Fruit fly (Drosophila melanogaster) whole organism, embryonic: ENCODE data around the gene isoQC.

ENCODE experiments used
- CG10431 ChIP-seq: fragments of 200-800 bp; sonication (Bioruptor generic); optimal IDR thresholded peaks from 3 replicates; lab custom pipeline; 2018; ENCODE audit warnings: missing biosample characterization, mild to moderate bottlenecking, missing genetic modification characterization
- CG10462 ChIP-seq: fragments of 200-800 bp; sonication (Bioruptor generic); optimal IDR thresholded peaks from 2 replicates; lab custom pipeline; 2016; ENCODE audit warnings: missing biosample characterization, missing genetic modification characterization
- CG10543 ChIP-seq: fragments of 200-800 bp; sonication (Bioruptor generic); optimal IDR thresholded peaks from 3 replicates; lab custom pipeline; 2017; ENCODE audit warnings: missing biosample characterization, mild to moderate bottlenecking, missing genetic modification characterization, moderate library complexity
- CG12155 ChIP-seq: fragments of 200-800 bp; sonication (Bioruptor generic); optimal IDR thresholded peaks from 3 replicates; lab custom pipeline; 2016; ENCODE audit warnings: missing biosample characterization, missing genetic modification characterization
- CG12236 ChIP-seq: fragments of 200-800 bp; sonication (Bioruptor generic); optimal IDR thresholded peaks from 2 replicates; lab custom pipeline; 2016; ENCODE audit warnings: missing biosample characterization, missing genetic modification characterization
- CG14667 ChIP-seq: fragments of 200-800 bp; sonication (Bioruptor generic); IDR thresholded peaks from 2 replicates; pipeline ENCODE4 v1.3.6; 2022; ENCODE audit warnings: missing biosample characterization, missing genetic modification characterization
- CG1603 ChIP-seq: fragments of 200-800 bp; sonication (Bioruptor generic); optimal IDR thresholded peaks from 2 replicates; lab custom pipeline; 2019; ENCODE audit warnings: missing biosample characterization, mild to moderate bottlenecking, missing genetic modification characterization, moderate library complexity
- CG1647 ChIP-seq: fragments of 200-800 bp; sonication (Bioruptor generic); optimal IDR thresholded peaks from 3 replicates; lab custom pipeline; 2016; ENCODE audit warnings: missing biosample characterization, missing genetic modification characterization
- CG17385 ChIP-seq: fragments of 200-800 bp; sonication (Bioruptor generic); optimal IDR thresholded peaks from 3 replicates; lab custom pipeline; 2018; ENCODE audit warnings: missing biosample characterization, mild to moderate bottlenecking, missing genetic modification characterization
- CG18262 ChIP-seq: fragments of 200-800 bp; optimal IDR thresholded peaks from 3 replicates; lab custom pipeline; 2019; ENCODE audit warnings: missing biosample characterization, mild to moderate bottlenecking, missing genetic modification characterization, moderate library complexity
- CG31365 ChIP-seq: fragments of 200-800 bp; sonication (Bioruptor generic); optimal IDR thresholded peaks from 2 replicates; lab custom pipeline; 2018; ENCODE audit warnings: missing biosample characterization, mild to moderate bottlenecking, missing genetic modification characterization
- CG34422 ChIP-seq: fragments of 200-800 bp; sonication (Bioruptor generic); IDR thresholded peaks from 3 replicates; pipeline ENCODE4 v1.3.6; 2022; ENCODE audit warnings: missing biosample characterization, missing genetic modification characterization
- CG5245 ChIP-seq: fragments of 200-800 bp; sonication (Bioruptor generic); optimal IDR thresholded peaks from 3 replicates; lab custom pipeline; 2016; ENCODE audit warnings: missing biosample characterization, missing genetic modification characterization
- CG6272 ChIP-seq: fragments of 200-800 bp; sonication (Bioruptor generic); IDR thresholded peaks from 2 replicates; pipeline ENCODE4 v1.3.6; 2022; ENCODE audit warnings: missing biosample characterization, missing genetic modification characterization
- CG6791 ChIP-seq: fragments of 200-800 bp; sonication (Bioruptor generic); IDR thresholded peaks from 3 replicates; pipeline ENCODE4 v1.3.6; 2022; ENCODE audit warnings: missing biosample characterization, missing genetic modification characterization; ENCODE audit not compliant: partially characterized antibody
- D19B ChIP-seq: fragments of 200-800 bp; sonication (Bioruptor generic); optimal IDR thresholded peaks from 2 replicates; lab custom pipeline; 2017; ENCODE audit warnings: missing biosample characterization, mild to moderate bottlenecking, missing genetic modification characterization
- Dbx ChIP-seq: fragments of 200-800 bp; sonication (Bioruptor generic); IDR thresholded peaks from 3 replicates; pipeline ENCODE4 v1.3.6; 2022; ENCODE audit warnings: missing biosample characterization, missing genetic modification characterization
- Deaf1 ChIP-seq: fragments of 200-800 bp; optimal IDR thresholded peaks from 3 replicates; lab custom pipeline; 2019; ENCODE audit warnings: missing biosample characterization, mild to moderate bottlenecking, missing genetic modification characterization, moderate library complexity
- Dll ChIP-seq: fragments of 200-800 bp; sonication (Bioruptor generic); IDR thresholded peaks from 4 replicates; pipeline ENCODE4 v1.3.6; 2022; ENCODE audit warnings: missing biosample characterization, missing genetic modification characterization; ENCODE audit not compliant: partially characterized antibody
- Dref ChIP-seq: fragments of 200-800 bp; sonication (Bioruptor generic); IDR thresholded peaks from 2 replicates; pipeline ENCODE4 v1.3.6; 2022; ENCODE audit warnings: missing biosample characterization, missing genetic modification characterization
- Ets65A ChIP-seq: fragments of 200-800 bp; sonication (Bioruptor generic); peaks from one replicate; lab custom pipeline; 2016; ENCODE audit warnings: missing biosample characterization, missing genetic modification characterization
- Gsc ChIP-seq: fragments of 200-800 bp; sonication (Bioruptor generic); IDR thresholded peaks from 2 replicates; pipeline ENCODE4 v1.3.6; 2022; ENCODE audit warnings: missing biosample characterization, missing genetic modification characterization
- HLH3B ChIP-seq: fragments of 200-800 bp; sonication (Bioruptor generic); IDR thresholded peaks from 2 replicates; pipeline ENCODE4 v1.3.6; 2022; ENCODE audit warnings: missing biosample characterization, missing genetic modification characterization
- HLH4C ChIP-seq: fragments of 200-800 bp; sonication (Bioruptor generic); IDR thresholded peaks from 3 replicates; pipeline ENCODE4 v1.3.6; 2022; ENCODE audit warnings: missing biosample characterization, missing genetic modification characterization; ENCODE audit not compliant: partially characterized antibody
- Lim3 ChIP-seq: fragments of 200-800 bp; sonication (Bioruptor generic); IDR thresholded peaks from 2 replicates; pipeline ENCODE4 v1.3.6; 2022; ENCODE audit warnings: missing biosample characterization, missing genetic modification characterization
- Meics ChIP-seq: fragments of 200-800 bp; sonication (Bioruptor generic); optimal IDR thresholded peaks from 2 replicates; lab custom pipeline; 2017; ENCODE audit warnings: missing biosample characterization, mild to moderate bottlenecking, missing genetic modification characterization
- Myb ChIP-seq: fragments of 200-800 bp; sonication (Bioruptor generic); optimal IDR thresholded peaks from 2 replicates; lab custom pipeline; 2016; ENCODE audit warnings: missing biosample characterization, missing genetic modification characterization
- NC2α ChIP-seq: fragments of 200-800 bp; sonication (Bioruptor generic); optimal IDR thresholded peaks from 2 replicates; lab custom pipeline; 2016; ENCODE audit warnings: missing biosample characterization, missing genetic modification characterization
- Nf-YA ChIP-seq: fragments of 200-800 bp; sonication (Bioruptor generic); IDR thresholded peaks from 2 replicates; pipeline ENCODE4 v1.3.6; 2022; ENCODE audit warnings: missing biosample characterization, missing genetic modification characterization
- Opbp ChIP-seq: fragments of 200-800 bp; sonication (Bioruptor generic); IDR thresholded peaks from 3 replicates; pipeline ENCODE4 v1.3.6; 2022; ENCODE audit warnings: missing biosample characterization, missing genetic modification characterization; ENCODE audit not compliant: partially characterized antibody
- Pdp1 ChIP-seq, 2 experiments: fragments of 200-800 bp; sonication (Bioruptor generic); optimal IDR thresholded peaks; 3 replicates each; lab custom pipeline; 2016; ENCODE audit warnings: missing biosample characterization in 2 of 2, missing genetic modification characterization in 2 of 2, mild to moderate bottlenecking in 1 of 2, moderate library complexity in 1 of 2
- Rfx ChIP-seq: fragments of 200-800 bp; sonication (Bioruptor generic); IDR thresholded peaks from 2 replicates; pipeline ENCODE4 v1.3.6; 2022; ENCODE audit warnings: missing biosample characterization, missing genetic modification characterization
- Tbp ChIP-seq: fragments of >200 bp; optimal IDR thresholded peaks from 2 replicates; lab custom pipeline; 2018; ENCODE audit warnings: missing biosample characterization, missing genetic modification characterization
- YL-1 ChIP-seq: fragments of 200-800 bp; sonication (Bioruptor generic); optimal IDR thresholded peaks from 3 replicates; lab custom pipeline; 2017; ENCODE audit warnings: missing biosample characterization, mild to moderate bottlenecking, missing genetic modification characterization
- az2 ChIP-seq: fragments of 200-800 bp; sonication (Bioruptor generic); optimal IDR thresholded peaks from 3 replicates; lab custom pipeline; 2016; ENCODE audit warnings: missing biosample characterization, missing genetic modification characterization
- dmrt99B ChIP-seq: fragments of 200-800 bp; sonication (Bioruptor generic); optimal IDR thresholded peaks from 2 replicates; lab custom pipeline; 2018; ENCODE audit warnings: missing biosample characterization, mild to moderate bottlenecking, missing genetic modification characterization, moderate library complexity
- dpn ChIP-seq, 2 experiments: fragments of 200-800 bp; sonication (Bioruptor generic); optimal IDR thresholded peaks; 3 replicates each; lab custom pipeline; 2016; ENCODE audit warnings: missing biosample characterization in 2 of 2, missing genetic modification characterization in 2 of 2
- ems ChIP-seq: fragments of 200-800 bp; sonication (Bioruptor generic); optimal IDR thresholded peaks from 3 replicates; lab custom pipeline; 2016; ENCODE audit warnings: missing biosample characterization, missing genetic modification characterization
- fd102C ChIP-seq: fragments of 200-800 bp; sonication (Bioruptor generic); optimal IDR thresholded peaks from 2 replicates; lab custom pipeline; 2018; ENCODE audit warnings: missing biosample characterization, mild to moderate bottlenecking, missing genetic modification characterization, moderate library complexity
- gcm ChIP-seq: fragments of 200-800 bp; sonication (Bioruptor generic); optimal IDR thresholded peaks from 2 replicates; lab custom pipeline; 2019; ENCODE audit warnings: missing biosample characterization, mild to moderate bottlenecking, missing genetic modification characterization, moderate library complexity
- gsb-n ChIP-seq: fragments of 200-800 bp; sonication (Bioruptor generic); optimal IDR thresholded peaks from 3 replicates; lab custom pipeline; 2018; ENCODE audit warnings: missing biosample characterization, mild to moderate bottlenecking, missing genetic modification characterization
- gt ChIP-seq: fragments of 200-800 bp; sonication (Bioruptor generic); IDR thresholded peaks from 2 replicates; pipeline ENCODE4 v1.3.6; 2022; ENCODE audit warnings: missing biosample characterization, missing genetic modification characterization
- ham ChIP-seq: fragments of 200-800 bp; sonication (Bioruptor generic); IDR thresholded peaks from 2 replicates; pipeline ENCODE4 v1.3.6; 2022; ENCODE audit warnings: missing biosample characterization, missing genetic modification characterization
- jumu ChIP-seq: fragments of 200-800 bp; sonication (Bioruptor generic); optimal IDR thresholded peaks from 3 replicates; lab custom pipeline; 2016; ENCODE audit warnings: missing biosample characterization, missing genetic modification characterization
- phol ChIP-seq: fragments of 200-800 bp; sonication (Bioruptor generic); optimal IDR thresholded peaks from 3 replicates; lab custom pipeline; 2018; ENCODE audit warnings: missing biosample characterization, mild to moderate bottlenecking, missing genetic modification characterization, moderate library complexity
- pum ChIP-seq: fragments of 200-800 bp; sonication (Bioruptor generic); optimal IDR thresholded peaks from 2 replicates; lab custom pipeline; 2016; ENCODE audit warnings: missing biosample characterization, missing genetic modification characterization
- sc ChIP-seq, 3 experiments: fragments of >200 bp in 2 of 3; fragments of 200-800 bp in 1 of 3; sonication (Bioruptor generic) in 1 of 3; optimal IDR thresholded peaks; 2 replicates in 2 of 3; 3 replicates in 1 of 3; lab custom pipeline; 2017; ENCODE audit warnings: mild to moderate bottlenecking in 1 of 3, missing biosample characterization in 1 of 3, missing genetic modification characterization in 1 of 3, missing genetic modification reagents in 1 of 3
- tgo ChIP-seq: fragments of 200-800 bp; sonication (Bioruptor generic); IDR thresholded peaks from 3 replicates; pipeline ENCODE4 v1.3.6; 2022; ENCODE audit warnings: missing biosample characterization, missing genetic modification characterization
- tll ChIP-seq, 2 experiments: fragments of 200-800 bp in 1 of 2; fragments of >200 bp in 1 of 2; sonication (Bioruptor generic) in 1 of 2; optimal IDR thresholded peaks; 2 replicates each; lab custom pipeline; 2017 to 2019; ENCODE audit warnings: missing biosample characterization in 2 of 2, missing genetic modification characterization in 2 of 2, mild to moderate bottlenecking in 1 of 2, moderate library complexity in 1 of 2

Gene isoQC

DNA sequence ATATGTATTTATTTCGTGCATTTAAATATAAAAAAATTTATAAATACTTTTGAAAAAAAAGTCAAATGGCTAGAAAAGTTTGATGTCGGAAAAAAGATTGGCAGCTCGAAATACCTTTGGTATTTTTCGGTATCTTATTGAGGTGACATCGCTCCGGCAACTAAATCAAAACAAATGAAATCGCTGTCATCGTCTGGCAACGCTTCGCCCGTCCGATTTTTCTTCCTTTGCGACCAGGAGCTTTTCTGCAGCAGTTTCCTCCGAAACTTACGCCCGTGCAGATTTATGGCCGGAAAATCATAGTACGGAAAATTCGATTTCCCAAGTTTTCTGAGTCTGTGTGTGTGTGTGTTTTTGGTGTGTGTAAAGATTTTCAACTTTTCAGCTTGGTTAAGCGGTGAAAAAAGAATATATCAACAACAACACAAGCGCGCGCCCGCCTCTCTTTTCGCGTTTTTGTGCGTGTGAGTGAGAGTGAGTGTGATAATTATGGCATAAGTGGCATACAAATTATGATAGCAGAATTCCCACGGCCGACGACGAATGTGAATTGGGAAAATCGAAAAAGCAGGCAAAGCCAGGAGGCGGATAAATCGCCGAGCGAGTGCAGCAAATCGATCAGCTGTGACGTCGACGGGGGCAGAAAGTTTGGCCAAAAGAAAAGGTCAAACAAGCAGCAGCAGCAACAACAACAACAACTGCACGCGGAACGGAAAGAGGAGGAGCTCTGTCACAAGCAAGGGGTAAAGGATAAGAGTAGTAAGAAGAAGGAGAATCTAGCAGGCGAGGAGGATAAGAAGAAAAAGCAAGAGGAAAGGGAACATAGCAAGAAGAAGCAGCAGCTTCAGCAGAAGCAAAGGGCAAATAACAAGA is 23.1 kb downstream of the isoQC start, which contains the start of gene CG32425 (continued):
- TF ChIP-seq Meics, result no peak
- TF ChIP-seq NC2α (GFP tag; lab: Kevin White, UChicago), result no peak
- peak; percentile 17 for TF ChIP-seq CG18262 (tag; lab: Kevin White, UChicago)
- peak in 1 of 2 experiments; percentile 80 for TF ChIP-seq Pdp1 (GFP tag; optimal IDR thresholded peaks at IDR 0.05; lab: Kevin White, UChicago)
- TF ChIP-seq ems (GFP tag; lab: Kevin White, UChicago), result no peak
- no peak for TF ChIP-seq Tbp (GFP tag; lab: Kevin White, UChicago)
- peak; percentile 48 for TF ChIP-seq CG1603 (tag; lab: Kevin White, UChicago)
- TF ChIP-seq CG12155 (GFP tag; lab: Kevin White, UChicago), result no peak
- no peak for TF ChIP-seq CG10431 (GFP tag; lab: Kevin White, UChicago)
- no peak for TF ChIP-seq CG10462 (GFP tag; lab: Kevin White, UChicago)
- peak; percentile 69 for TF ChIP-seq Myb
- TF ChIP-seq CG14667 (GFP tag; lab: Robert Waterston, UW), result no peak
- TF ChIP-seq CG5245, result no peak
- TF ChIP-seq tll (GFP tag; optimal IDR thresholded peaks at IDR 0.05; lab: Kevin White, UChicago), result no peak
- no peak for TF ChIP-seq jumu (GFP tag; lab: Kevin White, UChicago)
- TF ChIP-seq HLH3B (GFP tag; lab: Robert Waterston, UW), result no peak
- no peak for TF ChIP-seq fd102C (GFP tag; lab: Kevin White, UChicago)
- peak; percentile 55; the same call in 2 of the 3 replicates for TF ChIP-seq CG34422
- TF ChIP-seq tgo (GFP tag; lab: Robert Waterston, UW), result no peak
- peak in 1 of 2 experiments; percentile 26 for TF ChIP-seq dpn (GFP tag; optimal IDR thresholded peaks at IDR 0.05; lab: Kevin White, UChicago)
- peak; percentile 36; the same call in 1 of the 2 replicates for TF ChIP-seq Rfx (GFP tag; lab: Robert Waterston, UW)
- TF ChIP-seq Dref (GFP tag; lab: Robert Waterston, UW), result no peak
- no peak for TF ChIP-seq D19B (GFP tag; lab: Kevin White, UChicago)
- TF ChIP-seq az2 (GFP tag; lab: Kevin White, UChicago), result peak; percentile 11
- TF ChIP-seq Deaf1, result no peak
- peak; percentile 51 for TF ChIP-seq YL-1 (GFP tag; lab: Kevin White, UChicago)
- no peak for TF ChIP-seq HLH4C
- TF ChIP-seq CG1647, result no peak
- TF ChIP-seq CG17385 (GFP tag; lab: Kevin White, UChicago), result peak; percentile 75
- TF ChIP-seq Dll (GFP tag; lab: Robert Waterston, UW), result 0 out of 4 replicates have a peak, but pooled peaks have one; percentile 26
- no peak for TF ChIP-seq CG6272 (GFP tag; lab: Robert Waterston, UW)
- no peak for TF ChIP-seq ham (GFP tag; lab: Robert Waterston, UW)
- TF ChIP-seq dmrt99B (tag; lab: Kevin White, UChicago), result no peak
- TF ChIP-seq Nf-YA (GFP tag; lab: Robert Waterston, UW), result no peak
- TF ChIP-seq sc (optimal IDR thresholded peaks at IDR 0.05; lab: Kevin White, UChicago), result no peak
- TF ChIP-seq sc (GFP tag; optimal IDR thresholded peaks at IDR 0.05; lab: Kevin White, UChicago), result no peak
- peak; percentile 84 for TF ChIP-seq Ets65A (GFP tag; lab: Kevin White, UChicago)
- TF ChIP-seq Opbp (GFP tag; lab: Robert Waterston, UW), result no peak
- peak; percentile 38; the same call in 1 of the 3 replicates for TF ChIP-seq Dbx (GFP tag; lab: Robert Waterston, UW)
- TF ChIP-seq phol (tag; lab: Kevin White, UChicago), result peak; percentile 40
- TF ChIP-seq gsb-n (tag; lab: Kevin White, UChicago), result no peak
- no peak for TF ChIP-seq Lim3
- no peak for TF ChIP-seq CG12236 (GFP tag; lab: Kevin White, UChicago)
- TF ChIP-seq gt (GFP tag; lab: Robert Waterston, UW), result no peak
- no peak for TF ChIP-seq pum (GFP tag; lab: Kevin White, UChicago)
- no peak for TF ChIP-seq Gsc (GFP tag; lab: Robert Waterston, UW)
- no peak for TF ChIP-seq gcm (GFP tag; lab: Kevin White, UChicago)
- TF ChIP-seq CG31365 (tag; lab: Kevin White, UChicago), result no peak
- TF ChIP-seq CG6791, result no peak
- no peak for TF ChIP-seq CG10543 (GFP tag; lab: Kevin White, UChicago)
